Fruit fly (Drosophila melanogaster): ENCODE data around the gene mrva.

mrva gene

DNA sequence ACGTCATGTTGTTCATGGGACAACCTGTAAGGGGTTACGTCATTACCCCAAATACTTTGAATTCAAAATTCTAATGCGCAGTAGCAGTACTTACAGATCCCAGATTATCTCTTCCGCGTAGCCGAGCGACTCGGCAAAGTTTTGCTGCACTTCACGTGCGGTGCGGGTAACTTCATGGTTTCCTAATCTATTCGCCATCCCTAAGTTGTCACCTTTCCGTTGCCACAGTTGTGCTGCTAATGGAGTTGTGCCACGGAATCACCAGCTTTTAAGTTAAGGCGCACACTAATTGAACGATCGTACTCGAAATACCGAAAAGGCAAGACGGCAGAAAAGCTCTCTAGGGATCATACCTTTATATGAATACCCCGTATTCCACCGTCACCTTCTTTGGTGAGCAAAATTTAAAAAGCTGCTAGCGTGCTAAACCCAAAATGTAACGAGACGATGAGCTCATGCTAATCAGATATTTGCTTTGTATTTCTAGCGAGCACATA lies 31.2 kb upstream of the mrva start, which contains the start of gene pst:
TSS of gene pst (minus strand) at position 437 of the 497 bp plus-strand sequence.
- TF ChIP-seq CG7101 (tag; optimal IDR thresholded peaks at IDR 0.05) (peak; percentile 43), Hr96 (GFP tag; optimal IDR thresholded peaks at IDR 0.05) (peak; percentile 53), CG11617 (GFP tag; optimal IDR thresholded peaks at IDR 0.05) (peak; percentile 39), bab1 (GFP tag; optimal IDR thresholded peaks at IDR 0.05) (peak; percentile 10), Clk (GFP tag; optimal IDR thresholded peaks at IDR 0.05) (no peak), Mnt (GFP tag; optimal IDR thresholded peaks at IDR 0.05) (peak; percentile 56), CG7045 (GFP tag; optimal IDR thresholded peaks at IDR 0.05) (no peak), CG33017 (tag; optimal IDR thresholded peaks at IDR 0.05) (peak; percentile 12), CG1620 (GFP tag; optimal IDR thresholded peaks at IDR 0.05) (peak; percentile 46), toe (GFP tag; optimal IDR thresholded peaks at IDR 0.05) (no peak)

- peak; percentile 29 for TF ChIP-seq CG7101 (tag; optimal IDR thresholded peaks at IDR 0.05)
- TF ChIP-seq Mnt (GFP tag; optimal IDR thresholded peaks at IDR 0.05), result peak; percentile 40
- TF ChIP-seq cic (GFP tag; optimal IDR thresholded peaks at IDR 0.05), result peak; percentile 22
- peak; percentile 43 for TF ChIP-seq bab1 (GFP tag; optimal IDR thresholded peaks at IDR 0.05)
- peak; percentile 31 for TF ChIP-seq CG11617 (GFP tag; optimal IDR thresholded peaks at IDR 0.05)
- no peak for TF ChIP-seq ovo (GFP tag; optimal IDR thresholded peaks at IDR 0.05)
- peak; percentile 53 for TF ChIP-seq pad (GFP tag; optimal IDR thresholded peaks at IDR 0.05)
- peak; percentile 22 for TF ChIP-seq CG14711 (tag; optimal IDR thresholded peaks at IDR 0.05)
- TF ChIP-seq Hr96 (GFP tag; optimal IDR thresholded peaks at IDR 0.05), result no peak
- peak; percentile 49 for TF ChIP-seq tj (GFP tag; optimal IDR thresholded peaks at IDR 0.05)
Measured at dm6 chr3L:7356386-7357117, 27.9 kb upstream of the mrva start, which contains the start of gene CTCF. Gene CTCF, minus strand, starts transcription at chr3L:7356713.

DNA sequence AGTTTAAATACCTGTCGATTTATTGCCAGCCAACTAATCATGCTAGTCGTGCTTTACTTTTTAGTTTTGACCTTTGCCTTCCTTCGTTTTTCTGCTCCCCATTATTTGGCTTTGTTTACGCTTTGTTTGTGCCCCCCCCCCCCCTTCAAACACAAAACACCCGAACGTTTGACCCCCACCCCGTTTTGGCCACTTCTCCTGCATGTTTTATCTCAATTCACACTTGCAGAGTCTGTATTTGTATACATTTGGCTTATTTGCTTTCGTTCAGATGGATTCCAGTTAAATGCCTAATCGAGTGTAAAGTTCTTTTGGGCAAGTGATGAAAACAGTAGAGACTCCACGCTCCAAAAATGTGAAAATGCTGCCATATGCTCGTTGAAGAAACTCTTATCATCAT lies 20.7 kb upstream of the mrva start:
- TF ChIP-seq CG1620 (GFP tag; optimal IDR thresholded peaks at IDR 0.05) (no peak), cic (GFP tag; optimal IDR thresholded peaks at IDR 0.05) (no peak), ovo (GFP tag; optimal IDR thresholded peaks at IDR 0.05) (no peak), kay (GFP tag; ENCODE audit: borderline replicate concordance) (no peak), CG33017 (tag; optimal IDR thresholded peaks at IDR 0.05) (no peak), Crg-1 (GFP tag; optimal IDR thresholded peaks at IDR 0.05) (no peak), CG12768 (GFP tag; optimal IDR thresholded peaks at IDR 0.05) (no peak), tj (GFP tag; optimal IDR thresholded peaks at IDR 0.05) (no peak), Hr96 (GFP tag; optimal IDR thresholded peaks at IDR 0.05) (no peak), Mnt (GFP tag; optimal IDR thresholded peaks at IDR 0.05) (no peak)

DNA sequence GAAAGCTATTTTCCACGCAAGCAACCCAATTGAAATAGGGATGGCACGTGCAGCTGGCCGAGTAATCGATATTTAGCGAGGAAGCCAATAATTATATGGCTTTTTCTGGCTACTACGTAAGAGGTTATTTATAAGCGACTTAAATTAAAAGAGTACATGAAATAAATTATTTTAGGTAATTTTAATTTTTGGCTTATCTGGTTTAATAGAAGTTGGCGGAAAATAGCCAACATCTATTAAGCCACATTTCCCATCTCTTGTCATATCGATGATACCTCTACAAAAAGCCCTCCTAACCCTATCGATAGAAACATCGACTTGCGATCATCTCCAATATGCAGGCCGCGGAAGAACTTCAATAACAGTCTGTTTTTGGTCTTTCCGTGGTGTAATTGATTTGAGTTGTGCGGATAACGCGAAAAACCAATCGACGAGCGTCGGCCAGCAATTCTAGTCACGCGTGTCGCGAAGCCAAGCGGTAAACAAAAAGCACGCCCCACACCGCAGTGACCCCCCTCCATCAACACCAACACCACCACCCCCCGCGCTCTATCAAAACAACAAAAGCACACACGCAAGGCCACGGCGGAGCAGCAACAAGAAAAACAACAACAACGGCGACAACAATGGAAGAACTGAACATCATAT lies 19.5 kb upstream of the mrva start, which contains the start of the genes Srp19 and qm:
TSS of gene Srp19 (minus strand) at position 51 of the 648 bp plus-strand sequence.
TSS of gene qm (plus strand) at position 330 of the 648 bp plus-strand sequence.
- TF ChIP-seq kay (GFP tag; ENCODE audit: borderline replicate concordance), result no peak
- TF ChIP-seq cnc (optimal IDR thresholded peaks at IDR 0.05), result no peak
- TF ChIP-seq CG1620 (GFP tag; optimal IDR thresholded peaks at IDR 0.05), result no peak
- TF ChIP-seq CG33017 (tag; optimal IDR thresholded peaks at IDR 0.05), result peak; percentile 26
- no peak for TF ChIP-seq Hr96 (GFP tag; optimal IDR thresholded peaks at IDR 0.05)
- no peak for TF ChIP-seq cic (GFP tag; optimal IDR thresholded peaks at IDR 0.05)
- no peak for TF ChIP-seq toe (GFP tag; optimal IDR thresholded peaks at IDR 0.05)
- TF ChIP-seq ovo (GFP tag; optimal IDR thresholded peaks at IDR 0.05), result peak; percentile 5
- no peak for TF ChIP-seq pad (GFP tag; optimal IDR thresholded peaks at IDR 0.05)
- peak; percentile 58 for TF ChIP-seq Mnt (GFP tag; optimal IDR thresholded peaks at IDR 0.05)
- TF ChIP-seq tj (GFP tag; optimal IDR thresholded peaks at IDR 0.05), result peak; percentile 19
- TF ChIP-seq CG7101 (tag; optimal IDR thresholded peaks at IDR 0.05), result peak; percentile 49
- TF ChIP-seq CG14711 (tag; optimal IDR thresholded peaks at IDR 0.05), result peak; percentile 43
- peak; percentile 43 for TF ChIP-seq CG12768 (GFP tag; optimal IDR thresholded peaks at IDR 0.05)
- no peak for TF ChIP-seq Clk (GFP tag; optimal IDR thresholded peaks at IDR 0.05)
- TF ChIP-seq CG5204 (GFP tag; optimal IDR thresholded peaks at IDR 0.05), result no peak
- TF ChIP-seq bab1 (GFP tag; optimal IDR thresholded peaks at IDR 0.05), result peak; percentile 67
- TF ChIP-seq CG11617 (GFP tag; optimal IDR thresholded peaks at IDR 0.05), result peak; percentile 29
- no peak for TF ChIP-seq CG7045 (GFP tag; optimal IDR thresholded peaks at IDR 0.05)
- TF ChIP-seq Crg-1 (GFP tag; optimal IDR thresholded peaks at IDR 0.05), result no peak

DNA sequence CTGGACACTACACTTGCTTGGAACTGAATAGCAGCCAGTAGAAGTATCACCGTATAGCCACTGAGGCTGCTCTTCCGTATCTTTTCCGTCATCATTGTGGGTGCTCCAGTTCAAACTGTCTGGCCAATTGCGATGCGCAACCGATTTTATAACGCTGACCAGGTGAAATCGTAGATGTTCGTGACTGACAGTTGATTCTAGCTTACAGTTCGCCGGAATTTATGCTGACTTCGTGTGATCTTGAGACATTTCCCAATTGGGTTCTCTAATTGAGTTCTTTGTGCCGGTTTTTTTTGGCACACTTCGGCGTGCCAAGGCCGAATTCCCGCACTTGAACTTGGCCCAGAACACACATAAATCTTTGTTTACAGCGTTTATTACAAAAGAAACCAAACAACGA lies 18.3 kb upstream of the mrva start, which contains the start of gene CG14834:
TSS of gene CG14834 (minus strand) at position 173 of the 400 bp plus-strand sequence.
- TF ChIP-seq tj (GFP tag; optimal IDR thresholded peaks at IDR 0.05), result peak; percentile 93
- no peak for TF ChIP-seq bab1 (GFP tag; optimal IDR thresholded peaks at IDR 0.05)

dm6 chr3L:7344965-7345427 lies 16.4 kb upstream of the mrva start, which contains the start of gene Cln7:
Gene Cln7, minus strand, starts transcription at chr3L:7345183.
- TF ChIP-seq cnc (optimal IDR thresholded peaks at IDR 0.05), result no peak
- no peak for TF ChIP-seq CG5204 (GFP tag; optimal IDR thresholded peaks at IDR 0.05)
- TF ChIP-seq CG33017 (tag; optimal IDR thresholded peaks at IDR 0.05), result peak; percentile 80
- TF ChIP-seq CG7101 (tag; optimal IDR thresholded peaks at IDR 0.05), result peak; percentile 58
- TF ChIP-seq cic (GFP tag; optimal IDR thresholded peaks at IDR 0.05), result peak; percentile 97
- peak; percentile 80 for TF ChIP-seq Clk (GFP tag; optimal IDR thresholded peaks at IDR 0.05)
- no peak for TF ChIP-seq kay (GFP tag; ENCODE audit: borderline replicate concordance)
- peak; percentile 95 for TF ChIP-seq CG12768 (GFP tag; optimal IDR thresholded peaks at IDR 0.05)
- peak; percentile 84 for TF ChIP-seq Mnt (GFP tag; optimal IDR thresholded peaks at IDR 0.05)
- peak; percentile 52 for TF ChIP-seq CG1620 (GFP tag; optimal IDR thresholded peaks at IDR 0.05)
- peak; percentile 86 for TF ChIP-seq CG11617 (GFP tag; optimal IDR thresholded peaks at IDR 0.05)
- TF ChIP-seq Crg-1 (GFP tag; optimal IDR thresholded peaks at IDR 0.05), result peak; percentile 36
- peak; percentile 96 for TF ChIP-seq bab1 (GFP tag; optimal IDR thresholded peaks at IDR 0.05)
- TF ChIP-seq pad (GFP tag; optimal IDR thresholded peaks at IDR 0.05), result peak; percentile 48
- TF ChIP-seq ovo (GFP tag; optimal IDR thresholded peaks at IDR 0.05), result peak; percentile 76
- peak; percentile 60 for TF ChIP-seq CG7045 (GFP tag; optimal IDR thresholded peaks at IDR 0.05)
- peak; percentile 46 for TF ChIP-seq CG14711 (tag; optimal IDR thresholded peaks at IDR 0.05)
- TF ChIP-seq toe (GFP tag; optimal IDR thresholded peaks at IDR 0.05), result no peak
- TF ChIP-seq tj (GFP tag; optimal IDR thresholded peaks at IDR 0.05), result peak; percentile 74

Measured in whole organism, adult.